Fruit fly (Drosophila melanogaster): Measurements from ENCODE around the gene Lim3.
A peak's percentile ranks its signal among the peaks of the same experiment; 100 is the strongest.

DNA sequence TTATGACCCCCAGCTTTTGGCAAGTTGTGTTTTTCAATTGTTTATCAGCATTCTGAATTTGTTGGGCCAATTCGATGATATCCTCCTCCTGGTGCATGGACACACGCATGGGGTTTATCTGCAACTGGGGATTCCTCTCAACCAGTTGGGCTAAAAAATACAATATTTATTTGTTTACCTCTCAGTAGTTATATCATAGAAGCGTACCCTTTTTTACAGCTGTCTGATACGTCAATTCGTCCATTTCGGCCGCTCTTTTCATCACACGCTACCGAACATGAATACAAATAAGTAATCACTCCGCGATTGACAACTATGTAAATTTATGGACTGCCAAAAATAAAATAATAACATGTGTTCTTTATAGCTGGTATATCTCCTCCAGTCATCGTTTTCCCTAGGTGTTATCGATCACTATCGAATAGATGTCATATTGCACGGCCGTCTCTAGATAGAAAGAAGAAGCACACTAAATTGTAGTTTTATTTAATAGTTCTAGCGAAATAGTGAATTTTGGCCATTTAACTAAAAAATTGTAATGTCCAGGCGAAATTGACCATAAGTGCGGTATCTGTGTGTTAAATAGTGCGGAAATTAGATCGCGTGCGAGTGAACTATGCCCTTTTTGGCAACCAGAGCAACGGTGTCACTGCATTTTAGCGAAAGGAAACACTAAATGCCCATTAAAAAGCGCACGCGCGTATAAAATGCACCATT, 73.9 kb downstream of the Lim3 start, which contains the start of the genes mib2 and CG31800:
- TF ChIP-seq OdsH (GFP tag; optimal IDR thresholded peaks at IDR 0.05) = no peak
- no peak for TF ChIP-seq Rel (GFP tag; optimal IDR thresholded peaks at IDR 0.05)
- peak; percentile 25 for TF ChIP-seq Rel (tag; optimal IDR thresholded peaks at IDR 0.05)
- no peak for TF ChIP-seq sage (GFP tag; optimal IDR thresholded peaks at IDR 0.05)
- no peak for TF ChIP-seq jim (GFP tag; optimal IDR thresholded peaks at IDR 0.05)
- no peak for TF ChIP-seq fru (GFP tag; optimal IDR thresholded peaks at IDR 0.05)
- TF ChIP-seq ey (GFP tag; optimal IDR thresholded peaks at IDR 0.05) = no peak
- no peak for TF ChIP-seq Myc (optimal IDR thresholded peaks at IDR 0.05)
- TF ChIP-seq pan (optimal IDR thresholded peaks at IDR 0.05) = no peak
- no peak for TF ChIP-seq CrebA (GFP tag; optimal IDR thresholded peaks at IDR 0.05; ENCODE audit: borderline replicate concordance)
- TF ChIP-seq psq (GFP tag; optimal IDR thresholded peaks at IDR 0.05) = no peak
- no peak for TF ChIP-seq br (GFP tag; optimal IDR thresholded peaks at IDR 0.05)

All from whole organism, wandering third instar larva.